Worm (Caenorhabditis elegans) whole organism, L4 larva: ENCODE data around the gene klp-17.

ENCODE experiments used
- egl-43 ChIP-seq: fragments of 200-800 bp; sonication (Bioruptor generic); IDR thresholded peaks from 2 replicates; pipeline ENCODE4 v1.3.6; 2022; ENCODE audit warnings: missing genetic modification reagents, missing genetic modification characterization, missing compliant biosample characterization
- nhr-41 ChIP-seq: fragments of 200-800 bp; sonication (Bioruptor generic); IDR thresholded peaks from 2 replicates; pipeline ENCODE4 v1.3.6; 2022; ENCODE audit warnings: missing genetic modification reagents, missing genetic modification characterization, missing compliant biosample characterization
- nhr-76 ChIP-seq: fragments of 150-350 bp; optimal IDR thresholded peaks from 2 replicates; lab custom pipeline; 2014; ENCODE audit warnings: missing biosample characterization, missing genetic modification characterization
- tra-1 ChIP-seq: fragments of 200-800 bp; sonication (Bioruptor generic); IDR thresholded peaks from 2 replicates; pipeline ENCODE4 v1.3.6; 2022; ENCODE audit warnings: missing genetic modification reagents, missing genetic modification characterization, missing compliant biosample characterization
- unc-39 ChIP-seq: sonication (generic microtip); optimal IDR thresholded peaks from 2 replicates; lab custom pipeline; 2017; ENCODE audit warnings: missing biosample characterization, missing genetic modification characterization

ce11 chrII:11497365-11497764, 29.9 kb upstream of the klp-17 start, which contains the start of gene B0334.5:
- TF ChIP-seq tra-1: no peak
- TF ChIP-seq egl-43 (GFP tag; lab: Robert Waterston, UW): no peak
- no peak for TF ChIP-seq nhr-76 (tag; lab: Kevin White, UChicago)
- no peak for TF ChIP-seq nhr-41 (GFP tag; lab: Robert Waterston, UW)
- no peak for TF ChIP-seq unc-39 (tag; lab: Kevin White, UChicago)
